Worm (Caenorhabditis elegans): ENCODE results near the gene str-187.

DNA sequence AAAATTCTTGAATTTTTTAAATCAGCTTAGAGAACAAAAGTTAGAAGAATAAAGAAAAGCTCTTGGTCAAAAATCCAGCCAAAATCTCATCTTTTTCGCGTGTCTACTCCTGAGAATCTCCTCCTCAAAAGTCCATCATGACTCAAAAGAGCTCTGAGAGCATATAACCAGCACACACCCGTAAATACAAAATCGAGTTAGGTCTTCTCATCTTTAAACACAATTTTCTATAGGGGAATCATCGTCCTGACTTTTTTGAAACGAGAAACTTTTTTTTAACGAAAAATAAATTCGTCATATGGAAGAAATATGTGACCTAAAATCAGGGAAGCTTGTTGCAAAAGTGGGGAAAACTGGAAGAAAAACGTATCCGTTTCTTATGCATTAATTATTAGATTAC is 31.9 kb upstream of the str-187 start:
- TF ChIP-seq ama-1 (optimal IDR thresholded peaks at IDR 0.05) (no peak), hmbx-1 (tag; optimal IDR thresholded peaks at IDR 0.05) (no peak)
